Fruit fly (Drosophila melanogaster) whole organism: Measurements from ENCODE around the gene smp-30.
A peak's percentile ranks its signal among the peaks of the same experiment; 100 is the strongest.

Experiments
- CG8478 ChIP-seq: fragments of >200 bp; optimal IDR thresholded peaks from 2 replicates; lab custom pipeline; 2018; ENCODE audit warnings: inconsistent platforms
- Dll ChIP-seq: fragments of >200 bp; optimal IDR thresholded peaks from 2 replicates; lab custom pipeline; 2017
- EcR ChIP-seq, 2 experiments: fragments of >200 bp; optimal IDR thresholded peaks; 2 replicates each; lab custom pipeline; 2017; ENCODE audit warnings: missing biosample characterization in 2 of 2, missing genetic modification characterization in 2 of 2, missing genetic modification reagents in 2 of 2
- pan ChIP-seq: fragments of >200 bp; optimal IDR thresholded peaks from 2 replicates; lab custom pipeline; 2017
- psq ChIP-seq: fragments of >200 bp; optimal IDR thresholded peaks from 2 replicates; lab custom pipeline; 2017
- usp ChIP-seq: fragments of >200 bp; optimal IDR thresholded peaks from 2 replicates; lab custom pipeline; 2017; ENCODE audit warnings: missing biosample characterization, missing genetic modification characterization, mixed read lengths

Gene smp-30

DNA sequence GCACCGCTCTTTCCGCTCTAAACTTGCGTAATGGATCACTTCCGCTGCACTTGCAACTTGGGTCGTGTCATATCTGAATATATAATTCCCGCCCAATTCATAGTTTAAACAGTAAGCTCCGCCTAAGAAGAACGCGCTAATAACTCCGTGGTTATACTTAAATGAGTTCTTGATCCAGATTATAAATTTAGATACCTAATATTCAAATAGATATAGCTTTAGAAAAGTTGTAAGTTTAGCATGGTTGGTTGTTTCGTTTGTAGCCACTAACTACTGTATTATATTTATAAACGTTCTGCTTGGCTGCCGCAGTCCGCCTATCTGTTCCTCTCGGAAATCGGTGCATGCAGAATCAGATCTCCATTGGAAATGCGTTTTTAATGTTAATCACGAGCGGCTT is 8.1 kb downstream of the smp-30 start:
- TF ChIP-seq psq (lab: Kevin White, UChicago) (no peak), EcR (GFP tag; optimal IDR thresholded peaks at IDR 0.05; lab: Kevin White, UChicago) (no peak), Dll (no peak), usp (GFP tag; lab: Kevin White, UChicago) (no peak), pan (no peak), CG8478 (no peak)

DNA sequence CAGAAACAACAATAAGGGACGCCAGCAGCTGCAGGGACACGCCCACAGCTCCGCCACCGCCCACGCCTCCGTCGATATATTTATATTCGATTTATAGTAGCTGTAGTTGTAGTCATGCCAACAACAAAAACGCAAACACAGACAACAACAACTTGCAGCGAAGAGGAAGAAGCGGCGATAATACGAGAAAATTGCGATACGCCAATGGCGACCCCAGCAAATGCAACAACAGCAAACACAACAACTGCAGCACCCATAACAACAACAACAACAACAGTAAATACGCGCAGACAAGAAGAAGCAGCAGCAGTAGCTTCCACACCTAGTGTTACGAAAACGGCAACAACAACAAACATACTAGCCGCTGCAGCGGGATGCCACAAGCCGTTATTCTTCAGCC is 9.0 kb downstream of the smp-30 start:
- no peak for TF ChIP-seq EcR (GFP tag; optimal IDR thresholded peaks at IDR 0.05; lab: Kevin White, UChicago)
- TF ChIP-seq Dll: no peak
- no peak for TF ChIP-seq CG8478
- no peak for TF ChIP-seq psq (lab: Kevin White, UChicago)
- TF ChIP-seq usp (GFP tag; lab: Kevin White, UChicago): no peak
- TF ChIP-seq pan: no peak

DNA sequence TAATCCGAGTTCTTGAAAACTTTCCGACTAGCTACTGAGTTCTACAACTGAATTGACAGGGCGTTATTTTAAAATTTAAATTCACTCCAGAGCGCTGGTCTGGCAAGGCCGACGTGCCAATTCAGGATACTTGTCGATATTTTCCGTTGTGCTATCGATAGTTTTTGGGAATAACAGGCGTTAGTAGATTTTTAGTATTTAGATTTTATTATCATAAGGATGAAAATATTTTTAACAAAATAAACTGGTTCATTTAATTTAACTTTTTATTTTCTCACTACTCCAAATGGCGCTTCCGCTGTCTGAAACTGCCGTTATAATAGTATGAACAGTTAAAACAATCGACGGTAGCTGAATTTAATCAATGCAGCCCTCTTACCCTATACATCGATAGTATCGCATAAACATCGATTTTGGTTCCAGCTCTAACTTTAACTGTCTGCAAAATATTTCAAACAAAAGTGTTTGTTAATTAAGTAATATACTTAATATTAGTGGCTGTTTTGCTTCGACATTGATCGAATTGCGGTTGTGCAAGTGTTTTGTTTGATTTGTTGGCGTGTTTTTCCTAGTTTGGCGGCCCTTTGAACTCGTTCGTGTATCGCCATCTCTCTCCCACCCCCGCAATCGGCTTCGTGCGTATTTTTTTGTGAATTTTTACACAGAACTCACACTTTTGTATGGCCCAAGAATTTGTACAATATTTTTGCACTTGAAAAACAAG is 9.7 kb downstream of the smp-30 start, which contains the start of the genes eff and jvl:
Gene eff, minus strand, starts transcription at position 128 of the 724 bp plus-strand sequence.
Gene jvl, plus strand, starts transcription at position 391 of the 724 bp plus-strand sequence.
- TF ChIP-seq psq (lab: Kevin White, UChicago) (no peak), usp (GFP tag; lab: Kevin White, UChicago) (no peak), pan (no peak), EcR (GFP tag; optimal IDR thresholded peaks at IDR 0.05; lab: Kevin White, UChicago) (no peak), Dll (no peak), CG8478 (no peak)

DNA sequence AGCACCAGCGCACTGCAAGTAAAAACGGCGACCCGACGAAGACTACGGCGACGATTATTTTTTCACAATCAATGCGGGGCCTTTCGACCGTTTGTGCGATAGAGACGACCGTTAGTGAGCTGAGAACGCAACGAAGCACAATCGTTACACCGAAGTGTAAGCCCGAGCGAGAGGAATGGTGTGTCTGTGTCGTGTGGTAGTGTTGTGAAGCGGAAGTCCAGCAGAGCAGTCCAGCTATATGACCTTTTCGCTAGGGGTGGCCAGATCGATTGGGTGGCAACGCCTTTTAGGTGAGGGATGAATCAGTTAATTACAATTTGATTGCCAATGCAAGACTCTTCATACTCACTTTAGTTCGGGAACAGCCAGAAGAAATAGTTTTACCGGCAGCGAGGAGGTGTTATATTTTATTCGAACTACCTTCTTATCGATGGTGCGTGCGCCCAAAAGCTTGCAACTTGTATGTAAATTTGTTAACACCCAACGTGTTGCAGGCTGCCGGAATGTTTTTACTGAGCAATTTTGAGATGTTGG is 10.3 kb downstream of the smp-30 start:
- peak; percentile 86 for TF ChIP-seq CG8478
- TF ChIP-seq usp (GFP tag; lab: Kevin White, UChicago): no peak
- TF ChIP-seq pan: no peak
- TF ChIP-seq psq (lab: Kevin White, UChicago): no peak

DNA sequence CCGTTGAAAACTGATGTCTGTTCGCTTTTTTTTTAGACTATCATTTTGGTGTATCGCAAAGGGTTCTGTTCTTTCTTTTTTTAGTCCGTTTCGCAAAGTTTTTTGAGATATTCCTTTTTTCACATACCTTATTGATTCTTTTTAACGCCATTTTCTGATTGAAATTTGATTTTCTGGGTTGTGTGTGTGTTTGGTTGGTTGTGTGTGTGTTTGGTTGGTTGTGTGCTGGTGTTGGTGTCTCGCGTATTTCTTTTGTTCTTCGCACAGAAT is 10.9 kb downstream of the smp-30 start:
- TF ChIP-seq CG8478: no peak
- TF ChIP-seq pan: no peak
- TF ChIP-seq EcR (GFP tag; optimal IDR thresholded peaks at IDR 0.05; lab: Kevin White, UChicago): no peak
- TF ChIP-seq psq (lab: Kevin White, UChicago): no peak
- no peak for TF ChIP-seq Dll
- TF ChIP-seq usp (GFP tag; lab: Kevin White, UChicago): no peak

DNA sequence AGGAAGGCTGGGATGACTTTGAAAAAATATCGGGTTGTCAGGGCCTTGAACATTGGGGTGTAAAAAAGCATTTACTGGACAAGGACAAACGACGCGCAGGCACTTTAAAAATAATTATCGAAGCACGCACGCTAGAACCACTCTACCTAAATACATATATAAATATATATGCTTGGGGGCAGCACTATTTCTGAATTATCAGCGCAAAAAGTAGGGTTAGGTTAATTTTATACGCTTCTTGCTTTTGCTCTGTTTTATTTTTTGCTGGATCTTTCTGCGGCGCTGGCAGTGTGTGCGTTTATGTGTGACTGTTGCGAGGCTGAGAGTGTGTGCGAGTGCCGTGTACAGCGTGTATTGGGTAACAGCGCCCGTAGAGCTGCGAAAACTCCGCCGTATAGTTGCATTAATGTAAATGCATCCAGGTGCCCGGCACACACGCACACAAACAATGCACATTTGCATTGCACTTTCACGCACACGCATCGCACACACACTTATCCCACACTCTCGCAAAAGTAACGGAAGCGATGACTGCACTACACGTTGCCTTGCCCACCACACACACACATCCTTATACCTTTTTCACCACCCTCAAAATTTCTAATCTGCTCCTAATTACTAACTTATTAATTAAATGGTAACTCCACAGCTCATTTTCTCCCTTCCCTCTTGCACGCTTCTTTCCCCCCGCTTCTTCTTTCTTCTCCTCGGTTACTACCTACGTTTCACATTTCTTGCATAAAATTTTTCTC is 11.4 kb downstream of the smp-30 start:
- TF ChIP-seq pan (no peak), CG8478 (no peak), EcR (GFP tag; optimal IDR thresholded peaks at IDR 0.05; lab: Kevin White, UChicago) (no peak), psq (lab: Kevin White, UChicago) (no peak), Dll (no peak), usp (GFP tag; lab: Kevin White, UChicago) (no peak)

DNA sequence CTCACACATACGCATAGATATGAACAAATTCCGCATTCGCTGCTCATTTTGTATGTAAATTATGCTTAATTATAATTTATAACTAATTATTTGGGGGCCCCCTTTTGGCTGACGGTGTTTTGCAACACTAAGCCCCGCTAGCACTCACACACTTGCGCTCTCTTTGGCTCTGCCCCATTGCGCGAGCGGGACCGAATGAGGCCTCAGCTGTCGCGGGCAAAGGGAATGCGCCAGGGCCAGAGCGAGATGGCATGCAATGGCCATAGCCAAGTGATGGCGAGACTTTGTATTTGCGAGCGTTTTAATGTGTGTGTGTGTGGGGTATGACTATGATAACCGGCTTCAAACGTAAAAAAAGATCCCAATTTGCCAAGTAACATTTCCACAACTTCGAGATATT is 12.0 kb downstream of the smp-30 start:
- TF ChIP-seq usp (GFP tag; lab: Kevin White, UChicago) (no peak), CG8478 (peak; percentile 51), Dll (peak; percentile 23)

DNA sequence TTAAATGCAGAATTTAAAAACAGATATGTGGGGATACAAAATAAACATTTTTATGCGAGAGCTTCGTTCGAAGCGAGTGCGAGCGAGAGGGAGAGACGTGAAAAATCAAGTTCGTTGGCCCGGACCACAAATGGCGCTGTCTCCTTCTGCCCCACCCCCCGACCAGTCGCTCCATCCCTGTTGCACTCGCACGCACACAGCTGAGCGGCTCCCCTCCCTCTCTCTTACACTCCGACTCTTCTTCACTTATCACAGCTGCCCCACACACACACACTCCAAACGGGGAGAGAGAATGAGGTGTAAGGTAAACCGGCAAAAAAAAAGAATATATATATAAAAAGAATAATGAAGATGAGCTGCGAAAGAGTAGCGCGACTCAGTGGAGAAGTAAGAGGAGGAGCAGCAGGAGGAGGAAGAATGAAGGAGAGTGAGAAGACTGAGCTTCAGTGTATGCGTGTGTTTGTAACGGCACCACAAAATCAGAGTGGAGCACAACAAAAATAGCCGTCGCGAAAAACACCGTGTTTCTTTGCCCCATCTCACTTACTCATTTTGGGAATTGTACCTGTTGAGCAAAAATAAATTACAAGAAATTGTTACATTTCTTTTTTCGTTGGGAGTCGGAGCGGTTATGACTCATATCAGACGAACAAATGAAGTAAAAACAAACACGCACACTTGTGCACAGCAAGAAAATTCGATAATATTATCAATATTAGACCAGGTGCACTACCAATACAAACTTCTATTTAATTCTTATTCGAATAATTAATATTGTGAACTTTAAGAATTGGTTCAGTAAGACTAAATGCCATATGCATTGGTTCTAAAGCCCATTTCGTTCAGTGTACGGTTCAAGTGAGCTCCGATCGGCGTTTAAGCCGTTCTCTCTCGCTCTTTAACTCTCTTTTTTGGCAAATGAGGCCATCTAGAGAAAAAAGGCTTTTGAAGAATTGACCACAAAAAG is 12.9 kb downstream of the smp-30 start:
- peak; percentile 98 for TF ChIP-seq EcR (GFP tag; optimal IDR thresholded peaks at IDR 0.05; lab: Kevin White, UChicago)
- TF ChIP-seq CG8478: peak; percentile 53
- TF ChIP-seq pan: no peak
- no peak for TF ChIP-seq Dll

DNA sequence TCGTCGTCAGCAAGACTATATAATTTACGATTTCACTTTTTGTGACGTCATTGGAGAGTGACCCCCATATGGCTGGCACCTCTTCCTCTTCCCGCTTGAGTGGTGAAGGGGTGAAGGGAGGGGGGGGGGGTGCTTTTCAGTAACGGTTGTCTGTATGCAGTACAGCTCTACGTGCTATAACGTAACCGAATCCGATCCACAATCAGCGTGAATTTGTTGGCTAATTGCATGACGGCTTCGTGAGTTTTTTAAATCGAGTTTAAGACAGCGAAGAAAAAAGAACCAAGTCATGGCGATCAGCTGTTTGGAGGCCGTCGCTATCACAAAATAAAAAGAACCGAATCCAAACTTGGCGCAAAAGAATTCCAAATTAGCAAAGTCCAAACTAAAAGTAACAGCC is 14.4 kb downstream of the smp-30 start:
- TF ChIP-seq usp (GFP tag; lab: Kevin White, UChicago): no peak
- no peak for TF ChIP-seq CG8478
- no peak for TF ChIP-seq Dll
- TF ChIP-seq EcR (GFP tag; optimal IDR thresholded peaks at IDR 0.05; lab: Kevin White, UChicago): no peak
- TF ChIP-seq psq (lab: Kevin White, UChicago): no peak
- no peak for TF ChIP-seq pan

DNA sequence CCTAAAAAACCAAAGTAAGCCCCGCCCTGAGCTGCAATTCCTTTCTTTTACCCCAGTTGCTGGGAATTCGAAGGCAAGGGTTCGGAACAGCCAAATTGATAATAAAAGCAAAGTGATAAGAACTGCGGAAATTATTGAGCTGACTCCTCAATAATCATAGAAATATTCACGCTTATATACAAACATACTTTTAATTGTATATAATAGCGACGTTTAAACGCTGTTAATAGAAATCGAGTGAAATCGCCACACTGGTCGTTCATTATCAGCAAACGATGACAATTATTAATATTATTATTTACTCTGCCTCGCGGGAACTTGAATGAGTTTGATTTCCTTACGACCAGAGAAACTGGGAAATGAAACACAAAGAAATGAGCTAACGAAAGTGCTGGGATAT is 15.0 kb downstream of the smp-30 start:
- TF ChIP-seq Dll (no peak), usp (GFP tag; lab: Kevin White, UChicago) (no peak), pan (no peak), CG8478 (no peak), psq (lab: Kevin White, UChicago) (no peak), EcR (GFP tag; optimal IDR thresholded peaks at IDR 0.05; lab: Kevin White, UChicago) (no peak)

DNA sequence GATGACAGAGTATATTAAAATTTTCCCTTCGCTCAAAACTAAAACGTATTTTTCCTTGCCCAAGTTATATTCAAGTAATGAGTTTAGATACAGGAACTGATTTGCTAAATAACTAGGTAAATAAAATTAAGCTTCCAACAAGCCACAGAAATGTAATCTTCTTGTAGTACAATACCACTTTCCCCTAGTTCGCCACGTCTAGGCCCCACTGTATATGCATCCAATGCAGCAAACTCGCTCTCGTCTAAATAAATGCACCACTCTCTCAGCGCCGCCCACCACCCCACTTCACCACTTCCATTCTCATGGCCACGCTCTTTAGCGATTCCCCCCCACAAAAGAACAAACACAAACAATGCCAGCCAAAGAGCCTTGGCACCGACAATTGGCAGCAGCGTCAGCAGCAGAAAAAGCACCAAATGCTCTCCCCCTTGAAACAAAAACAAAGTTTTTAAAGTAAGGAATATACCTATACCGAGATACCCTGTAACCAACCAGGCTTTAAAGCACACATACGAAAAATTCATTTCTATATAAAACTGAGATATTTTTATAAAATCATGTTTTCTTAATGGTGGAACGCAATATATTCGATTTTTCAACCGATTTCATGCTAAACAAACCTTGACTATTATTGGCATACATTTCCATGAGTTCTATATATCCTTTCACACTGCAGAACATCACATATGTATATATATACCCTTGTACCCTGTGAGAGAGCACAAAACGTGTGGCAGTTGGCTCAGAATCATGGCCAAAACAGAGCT is 16.2 kb downstream of the smp-30 start:
- no peak for TF ChIP-seq Dll
- no peak for TF ChIP-seq CG8478
- TF ChIP-seq psq (lab: Kevin White, UChicago): no peak
- no peak for TF ChIP-seq usp (GFP tag; lab: Kevin White, UChicago)
- no peak for TF ChIP-seq EcR (GFP tag; optimal IDR thresholded peaks at IDR 0.05; lab: Kevin White, UChicago)
- no peak for TF ChIP-seq pan
